Fruit fly (Drosophila melanogaster) whole organism, embryonic: ENCODE data around the gene CG16826.

Source experiments
- Abd-B ChIP-seq: fragments of 200-800 bp; sonication (Bioruptor generic); optimal IDR thresholded peaks from 2 replicates; lab custom pipeline; 2018; ENCODE audit warnings: missing biosample characterization, mild to moderate bottlenecking, missing genetic modification characterization, moderate library complexity
- CG10462 ChIP-seq: fragments of 200-800 bp; sonication (Bioruptor generic); optimal IDR thresholded peaks from 2 replicates; lab custom pipeline; 2016; ENCODE audit warnings: missing biosample characterization, missing genetic modification characterization
- CG10543 ChIP-seq: fragments of 200-800 bp; sonication (Bioruptor generic); optimal IDR thresholded peaks from 3 replicates; lab custom pipeline; 2017; ENCODE audit warnings: missing biosample characterization, mild to moderate bottlenecking, missing genetic modification characterization, moderate library complexity
- CG10565 ChIP-seq: fragments of 200-800 bp; sonication (Bioruptor generic); optimal IDR thresholded peaks from 3 replicates; lab custom pipeline; 2016; ENCODE audit warnings: missing biosample characterization, mild to moderate bottlenecking, missing genetic modification characterization
- CG10979 ChIP-seq: fragments of 200-800 bp; sonication (Bioruptor generic); optimal IDR thresholded peaks from 2 replicates; lab custom pipeline; 2018; ENCODE audit warnings: missing biosample characterization, mild to moderate bottlenecking, missing genetic modification characterization, moderate library complexity
- CG11093 ChIP-seq: fragments of 200-800 bp; sonication (Bioruptor generic); IDR thresholded peaks from 3 replicates; pipeline ENCODE4 v1.3.6; 2022; ENCODE audit warnings: missing biosample characterization, missing genetic modification characterization
- CG11398 ChIP-seq: fragments of 200-800 bp; sonication (Bioruptor generic); optimal IDR thresholded peaks from 2 replicates; lab custom pipeline; 2016; ENCODE audit warnings: missing biosample characterization, missing genetic modification characterization
- CG11560 ChIP-seq: fragments of 200-800 bp; sonication (Bioruptor generic); IDR thresholded peaks from 3 replicates; pipeline ENCODE4 v1.3.6; 2022; ENCODE audit warnings: missing biosample characterization, missing genetic modification characterization
- CG13123 ChIP-seq: fragments of 200-800 bp; sonication (Bioruptor generic); optimal IDR thresholded peaks from 2 replicates; lab custom pipeline; 2016; ENCODE audit warnings: missing biosample characterization, missing genetic modification characterization
- CG13894 ChIP-seq: fragments of 200-800 bp; sonication (Bioruptor generic); optimal IDR thresholded peaks from 3 replicates; lab custom pipeline; 2018; ENCODE audit warnings: missing biosample characterization, mild to moderate bottlenecking, missing genetic modification characterization, moderate library complexity
- CG14710 ChIP-seq: fragments of 200-800 bp; sonication (Bioruptor generic); optimal IDR thresholded peaks from 3 replicates; lab custom pipeline; 2019; ENCODE audit warnings: missing biosample characterization, mild to moderate bottlenecking, missing genetic modification characterization, moderate library complexity
- CG14860 ChIP-seq: fragments of 200-800 bp; sonication (Bioruptor generic); IDR thresholded peaks from 3 replicates; pipeline ENCODE4 v1.3.6; 2022; ENCODE audit warnings: missing biosample characterization, missing genetic modification characterization; ENCODE audit not compliant: partially characterized antibody
- CG16863 ChIP-seq: fragments of 200-800 bp; sonication (Bioruptor generic); optimal IDR thresholded peaks from 3 replicates; lab custom pipeline; 2016; ENCODE audit warnings: missing biosample characterization, missing genetic modification characterization
- CG17802 ChIP-seq: fragments of 200-800 bp; sonication (Bioruptor generic); optimal IDR thresholded peaks from 2 replicates; lab custom pipeline; 2018; ENCODE audit warnings: missing biosample characterization, mild to moderate bottlenecking, missing genetic modification characterization, moderate library complexity
- CG17829 ChIP-seq: fragments of 200-800 bp; optimal IDR thresholded peaks from 2 replicates; lab custom pipeline; 2019; ENCODE audit warnings: missing biosample characterization, mild to moderate bottlenecking, missing genetic modification characterization, moderate library complexity
- CG17912 ChIP-seq: fragments of 200-800 bp; sonication (Bioruptor generic); optimal IDR thresholded peaks from 2 replicates; lab custom pipeline; 2018; ENCODE audit warnings: missing biosample characterization, mild to moderate bottlenecking, missing genetic modification characterization
- CG18262 ChIP-seq: fragments of 200-800 bp; optimal IDR thresholded peaks from 3 replicates; lab custom pipeline; 2019; ENCODE audit warnings: missing biosample characterization, mild to moderate bottlenecking, missing genetic modification characterization, moderate library complexity
- CG31365 ChIP-seq: fragments of 200-800 bp; sonication (Bioruptor generic); optimal IDR thresholded peaks from 2 replicates; lab custom pipeline; 2018; ENCODE audit warnings: missing biosample characterization, mild to moderate bottlenecking, missing genetic modification characterization
- CG4360 ChIP-seq: fragments of 200-800 bp; sonication (Bioruptor generic); IDR thresholded peaks from 2 replicates; pipeline ENCODE4 v1.3.6; 2022; ENCODE audit warnings: missing biosample characterization, missing genetic modification characterization
- CG5180 ChIP-seq: fragments of 200-800 bp; sonication (Bioruptor generic); optimal IDR thresholded peaks from 3 replicates; lab custom pipeline; 2017; ENCODE audit warnings: missing biosample characterization, missing genetic modification characterization, mild to moderate bottlenecking, moderate library complexity, missing genetic modification reagents
- CG6654 ChIP-seq: fragments of 200-800 bp; sonication (Bioruptor generic); optimal IDR thresholded peaks from 2 replicates; lab custom pipeline; 2017; ENCODE audit warnings: missing biosample characterization, mild to moderate bottlenecking, missing genetic modification characterization
- CG9215 ChIP-seq: fragments of 200-800 bp; sonication (Bioruptor generic); IDR thresholded peaks from 2 replicates; pipeline ENCODE4 v1.3.6; 2022; ENCODE audit warnings: missing biosample characterization, missing genetic modification characterization
- CG9797 ChIP-seq: fragments of 200-800 bp; sonication (Bioruptor generic); optimal IDR thresholded peaks from 3 replicates; lab custom pipeline; 2018; ENCODE audit warnings: missing biosample characterization, mild to moderate bottlenecking, missing genetic modification characterization
- Dip2 ChIP-seq: fragments of 200-800 bp; sonication (Bioruptor generic); IDR thresholded peaks from 2 replicates; pipeline ENCODE4 v1.3.6; 2022; ENCODE audit warnings: missing biosample characterization, missing genetic modification characterization
- Dp ChIP-seq: fragments of 200-800 bp; sonication (Bioruptor generic); optimal IDR thresholded peaks from 2 replicates; lab custom pipeline; 2018; ENCODE audit warnings: missing biosample characterization, mild to moderate bottlenecking, missing genetic modification characterization, moderate library complexity
- Lpt ChIP-seq: fragments of >200 bp; optimal IDR thresholded peaks from 2 replicates; lab custom pipeline; 2018; ENCODE audit warnings: missing biosample characterization, missing genetic modification characterization
- MTF-1 ChIP-seq: fragments of 200-800 bp; sonication (Bioruptor generic); optimal IDR thresholded peaks from 2 replicates; lab custom pipeline; 2018; ENCODE audit warnings: missing biosample characterization, mild to moderate bottlenecking, missing genetic modification characterization, borderline replicate concordance
- Oli ChIP-seq: fragments of 200-800 bp; sonication (Bioruptor generic); optimal IDR thresholded peaks from 2 replicates; lab custom pipeline; 2018; ENCODE audit warnings: missing biosample characterization, mild to moderate bottlenecking, missing genetic modification characterization, moderate library complexity
- Poxn ChIP-seq: fragments of 200-800 bp; sonication (Bioruptor generic); IDR thresholded peaks from 2 replicates; pipeline ENCODE4 v1.3.6; 2022; ENCODE audit warnings: missing biosample characterization, missing genetic modification characterization
- Sin3A ChIP-seq: fragments of >200 bp; optimal IDR thresholded peaks from 2 replicates; lab custom pipeline; 2018
- Sox102F ChIP-seq: fragments of 200-800 bp; sonication (Bioruptor generic); optimal IDR thresholded peaks from 2 replicates; lab custom pipeline; 2018; ENCODE audit warnings: missing biosample characterization, mild to moderate bottlenecking, missing genetic modification characterization, moderate library complexity
- Xrp1 ChIP-seq: fragments of 200-800 bp; sonication (Bioruptor generic); IDR thresholded peaks from 2 replicates; pipeline ENCODE4 v1.3.6; 2022; ENCODE audit warnings: missing biosample characterization, missing genetic modification characterization
- ab ChIP-seq: fragments of 200-800 bp; sonication (Bioruptor generic); optimal IDR thresholded peaks from 2 replicates; lab custom pipeline; 2016; ENCODE audit warnings: missing biosample characterization, missing genetic modification characterization
- da ChIP-seq: fragments of 200-800 bp; sonication (Bioruptor generic); optimal IDR thresholded peaks from 2 replicates; lab custom pipeline; 2016; ENCODE audit warnings: missing biosample characterization, missing genetic modification characterization
- dati ChIP-seq: fragments of 200-800 bp; sonication (Bioruptor generic); IDR thresholded peaks from 2 replicates; pipeline ENCODE4 v1.3.6; 2022; ENCODE audit warnings: missing biosample characterization, missing genetic modification characterization
- gcm ChIP-seq: fragments of 200-800 bp; sonication (Bioruptor generic); optimal IDR thresholded peaks from 2 replicates; lab custom pipeline; 2019; ENCODE audit warnings: missing biosample characterization, mild to moderate bottlenecking, missing genetic modification characterization, moderate library complexity
- grau ChIP-seq: fragments of 200-800 bp; optimal IDR thresholded peaks from 3 replicates; lab custom pipeline; 2019; ENCODE audit warnings: missing biosample characterization, mild to moderate bottlenecking, missing genetic modification characterization, moderate library complexity
- jumu ChIP-seq: fragments of 200-800 bp; sonication (Bioruptor generic); optimal IDR thresholded peaks from 3 replicates; lab custom pipeline; 2016; ENCODE audit warnings: missing biosample characterization, missing genetic modification characterization
- kni ChIP-seq: fragments of 200-800 bp; sonication (Bioruptor generic); optimal IDR thresholded peaks from 3 replicates; lab custom pipeline; 2017; ENCODE audit warnings: mild to moderate bottlenecking, missing biosample characterization, missing genetic modification reagents, missing genetic modification characterization
- lilli ChIP-seq: fragments of 200-800 bp; sonication (Bioruptor generic); optimal IDR thresholded peaks from 3 replicates; lab custom pipeline; 2016; ENCODE audit warnings: missing biosample characterization, missing genetic modification characterization
- nau ChIP-seq: fragments of 200-800 bp; sonication (Bioruptor generic); optimal IDR thresholded peaks from 3 replicates; lab custom pipeline; 2017; ENCODE audit warnings: missing biosample characterization, mild to moderate bottlenecking, missing genetic modification characterization, missing genetic modification reagents
- pita ChIP-seq: fragments of 200-800 bp; sonication (Bioruptor generic); optimal IDR thresholded peaks from 2 replicates; lab custom pipeline; 2017; ENCODE audit warnings: missing biosample characterization, mild to moderate bottlenecking, missing genetic modification characterization
- psq ChIP-seq: fragments of 200-800 bp; sonication (Bioruptor generic); optimal IDR thresholded peaks from 2 replicates; lab custom pipeline; 2017; ENCODE audit warnings: missing biosample characterization, missing genetic modification characterization
- sd ChIP-seq: fragments of 200-800 bp; sonication (Bioruptor generic); optimal IDR thresholded peaks from 3 replicates; lab custom pipeline; 2018; ENCODE audit warnings: missing biosample characterization, mild to moderate bottlenecking, missing genetic modification characterization, moderate library complexity
- slou ChIP-seq: fragments of 200-800 bp; sonication (Bioruptor generic); optimal IDR thresholded peaks from 3 replicates; lab custom pipeline; 2016; ENCODE audit warnings: missing biosample characterization, missing genetic modification characterization
- sug ChIP-seq: fragments of 200-800 bp; optimal IDR thresholded peaks from 2 replicates; lab custom pipeline; 2019; ENCODE audit warnings: missing biosample characterization, mild to moderate bottlenecking, missing genetic modification characterization, moderate library complexity
- tup ChIP-seq: fragments of 200-800 bp; sonication (Bioruptor generic); optimal IDR thresholded peaks from 2 replicates; lab custom pipeline; 2016; ENCODE audit warnings: missing biosample characterization, mild to moderate bottlenecking, missing genetic modification characterization, moderate library complexity
- tx ChIP-seq: fragments of 200-800 bp; sonication (Bioruptor generic); optimal IDR thresholded peaks from 2 replicates; lab custom pipeline; 2016; ENCODE audit warnings: missing biosample characterization, missing genetic modification characterization
- usp ChIP-seq: fragments of >200 bp; optimal IDR thresholded peaks from 2 replicates; lab custom pipeline; 2017; ENCODE audit warnings: missing biosample characterization, missing genetic modification characterization
- vvl ChIP-seq: fragments of 200-800 bp; sonication (Bioruptor generic); IDR thresholded peaks from 2 replicates; pipeline ENCODE4 v1.3.6; 2022; ENCODE audit warnings: missing biosample characterization, missing genetic modification characterization
- wek ChIP-seq: fragments of 200-800 bp; sonication (Bioruptor generic); optimal IDR thresholded peaks from 3 replicates; lab custom pipeline; 2018; ENCODE audit warnings: missing biosample characterization, mild to moderate bottlenecking, missing genetic modification characterization, moderate library complexity

CG16826 gene

DNA sequence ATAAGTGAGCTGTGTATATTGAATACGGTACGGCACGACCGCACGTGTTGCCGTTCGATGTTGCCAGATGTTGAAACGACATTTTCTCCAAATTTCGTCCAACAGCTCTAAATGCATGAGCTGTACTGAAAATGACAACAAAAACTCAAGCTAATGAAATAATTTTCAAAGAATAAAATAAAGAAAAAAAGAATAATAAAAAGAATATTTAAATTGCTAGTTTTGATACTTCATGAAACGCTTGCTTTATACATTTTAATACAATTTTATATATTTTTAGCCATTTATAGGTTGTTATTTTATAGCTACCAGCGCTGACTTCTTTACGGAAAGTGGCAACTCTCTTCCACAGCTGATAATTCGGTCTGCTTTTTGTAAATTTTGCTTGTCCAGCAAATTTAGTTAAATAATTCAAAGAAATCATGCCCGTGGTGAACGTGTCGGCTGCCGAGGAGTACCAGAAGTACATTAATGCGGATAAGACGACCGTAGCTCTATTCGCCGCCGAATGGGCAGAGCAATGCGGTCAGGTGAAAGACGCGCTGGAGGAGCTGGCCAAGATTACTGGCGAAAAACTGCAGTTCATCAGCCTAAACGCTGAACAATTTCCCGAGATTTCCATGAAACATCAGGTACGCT, 18.7 kb downstream of the CG16826 start, which contains the start of the genes Nnp-1 and Grx3 (continued):
- TF ChIP-seq CG14860 (GFP tag; lab: Robert Waterston, UW) (no peak), CG11560 (tag; lab: Robert Waterston, UW) (no peak), CG6654 (no peak), CG10565 (GFP tag; lab: Kevin White, UChicago) (no peak), psq (no peak), tup (GFP tag; lab: Kevin White, UChicago) (no peak), jumu (GFP tag; lab: Kevin White, UChicago) (no peak), CG13123 (no peak), MTF-1 (GFP tag; lab: Kevin White, UChicago) (no peak), CG18262 (no peak), CG14710 (tag; lab: Kevin White, UChicago) (peak; percentile 82), lilli (GFP tag; lab: Kevin White, UChicago) (peak; percentile 48), CG10462 (GFP tag; lab: Kevin White, UChicago) (no peak), CG9215 (GFP tag; lab: Robert Waterston, UW) (peak; percentile 57), usp (no peak), vvl (GFP tag; lab: Robert Waterston, UW) (no peak), CG17829 (tag; lab: Kevin White, UChicago) (peak; percentile 69), CG4360 (GFP tag; lab: Robert Waterston, UW) (peak; percentile 46; the same call in 1 of the 2 replicates), Sin3A (lab: Kevin White, UChicago) (peak; percentile 56), wek (no peak), grau (tag; lab: Kevin White, UChicago) (peak; percentile 75), gcm (no peak), CG5180 (GFP tag; lab: Kevin White, UChicago) (peak; percentile 71), CG9797 (peak; percentile 41), kni (no peak), CG17802 (tag; lab: Kevin White, UChicago) (no peak), CG17912 (no peak), sd (tag; lab: Kevin White, UChicago) (no peak), Oli (tag; lab: Kevin White, UChicago) (peak; percentile 27), Sox102F (GFP tag; lab: Kevin White, UChicago) (no peak), Abd-B (GFP tag; lab: Kevin White, UChicago) (peak; percentile 76), Dip2 (GFP tag; lab: Robert Waterston, UW) (no peak), CG31365 (tag; lab: Kevin White, UChicago) (no peak), tx (GFP tag; lab: Kevin White, UChicago) (no peak), sug (tag; lab: Kevin White, UChicago) (peak; percentile 82), pita (GFP tag; lab: Kevin White, UChicago) (no peak), nau (GFP tag; lab: Kevin White, UChicago) (no peak), da (GFP tag; lab: Kevin White, UChicago) (no peak), Poxn (GFP tag; lab: Robert Waterston, UW) (no peak), Lpt (GFP tag; lab: Kevin White, UChicago) (no peak), ab (GFP tag; lab: Kevin White, UChicago) (no peak), CG11093 (GFP tag; lab: Robert Waterston, UW) (no peak), CG16863 (GFP tag; lab: Kevin White, UChicago) (no peak), slou (GFP tag; lab: Kevin White, UChicago) (peak; percentile 2), Dp (GFP tag; lab: Kevin White, UChicago) (peak; percentile 1), dati (GFP tag; lab: Robert Waterston, UW) (no peak), Xrp1 (GFP tag; lab: Robert Waterston, UW) (peak; percentile 58), CG11398 (GFP tag; lab: Kevin White, UChicago) (no peak), CG10543 (GFP tag; lab: Kevin White, UChicago) (peak; percentile 82), CG13894 (tag; lab: Kevin White, UChicago) (no peak), CG10979 (tag; lab: Kevin White, UChicago) (peak; percentile 43)
